Fruit fly (Drosophila melanogaster) whole organism, embryonic: ENCODE measurements around the gene CG46397.

Experiments used
- CG11247 ChIP-seq: fragments of 200-800 bp; sonication (Bioruptor generic); IDR thresholded peaks from 2 replicates; pipeline ENCODE4 v1.3.6; 2022; ENCODE audit warnings: missing biosample characterization, missing genetic modification characterization
- CG11456 ChIP-seq: fragments of 200-800 bp; sonication (Bioruptor generic); IDR thresholded peaks from 3 replicates; pipeline ENCODE4 v1.3.6; 2022; ENCODE audit warnings: missing biosample characterization, missing genetic modification characterization
- CG12104 ChIP-seq: fragments of 200-800 bp; sonication (Bioruptor generic); optimal IDR thresholded peaks from 3 replicates; lab custom pipeline; 2016; ENCODE audit warnings: missing biosample characterization, missing genetic modification characterization
- CG14860 ChIP-seq: fragments of 200-800 bp; sonication (Bioruptor generic); IDR thresholded peaks from 3 replicates; pipeline ENCODE4 v1.3.6; 2022; ENCODE audit warnings: missing biosample characterization, missing genetic modification characterization; ENCODE audit not compliant: partially characterized antibody
- CG1529 ChIP-seq: fragments of 200-800 bp; sonication (Bioruptor generic); optimal IDR thresholded peaks from 3 replicates; lab custom pipeline; 2018; ENCODE audit warnings: missing biosample characterization, missing genetic modification characterization
- CG15514 ChIP-seq: fragments of 200-800 bp; sonication (Bioruptor generic); optimal IDR thresholded peaks from 3 replicates; lab custom pipeline; 2017; ENCODE audit warnings: missing biosample characterization, missing genetic modification characterization, mild to moderate bottlenecking, moderate library complexity, missing genetic modification reagents
- CG17328 ChIP-seq: fragments of 200-800 bp; sonication (Bioruptor generic); IDR thresholded peaks from 2 replicates; pipeline ENCODE4 v1.3.6; 2022; ENCODE audit warnings: missing biosample characterization, missing genetic modification characterization
- CG17361 ChIP-seq: fragments of 200-800 bp; sonication (Bioruptor generic); IDR thresholded peaks from 3 replicates; pipeline ENCODE4 v1.3.6; 2022; ENCODE audit warnings: missing biosample characterization, missing genetic modification characterization
- CG17829 ChIP-seq: fragments of 200-800 bp; optimal IDR thresholded peaks from 2 replicates; lab custom pipeline; 2019; ENCODE audit warnings: missing biosample characterization, mild to moderate bottlenecking, missing genetic modification characterization, moderate library complexity
- CG2712 ChIP-seq: fragments of 200-800 bp; optimal IDR thresholded peaks from 3 replicates; lab custom pipeline; 2019; ENCODE audit warnings: missing biosample characterization, mild to moderate bottlenecking, missing genetic modification characterization, moderate library complexity
- CG30020 ChIP-seq: fragments of 200-800 bp; optimal IDR thresholded peaks from 2 replicates; lab custom pipeline; 2019; ENCODE audit warnings: missing biosample characterization, mild to moderate bottlenecking, missing genetic modification characterization, moderate library complexity
- CG3281 ChIP-seq: fragments of 200-800 bp; sonication (Bioruptor generic); optimal IDR thresholded peaks from 3 replicates; lab custom pipeline; 2017; ENCODE audit warnings: missing biosample characterization, mild to moderate bottlenecking, missing genetic modification characterization
- CG6175 ChIP-seq: fragments of 200-800 bp; sonication (Bioruptor generic); IDR thresholded peaks from 3 replicates; pipeline ENCODE4 v1.3.6; 2022; ENCODE audit warnings: missing biosample characterization, missing genetic modification characterization
- CG6254 ChIP-seq: fragments of 200-800 bp; sonication (Bioruptor generic); optimal IDR thresholded peaks from 3 replicates; lab custom pipeline; 2017; ENCODE audit warnings: mild to moderate bottlenecking, missing biosample characterization, missing genetic modification reagents, missing genetic modification characterization
- D19B ChIP-seq: fragments of 200-800 bp; sonication (Bioruptor generic); optimal IDR thresholded peaks from 2 replicates; lab custom pipeline; 2017; ENCODE audit warnings: missing biosample characterization, mild to moderate bottlenecking, missing genetic modification characterization
- E2f1 ChIP-seq: fragments of 200-800 bp; sonication (Bioruptor generic); IDR thresholded peaks from 2 replicates; pipeline ENCODE4 v1.3.6; 2022; ENCODE audit warnings: missing biosample characterization, missing genetic modification characterization
- ERR ChIP-seq: fragments of 200-800 bp; sonication (Bioruptor generic); optimal IDR thresholded peaks from 2 replicates; lab custom pipeline; 2016; ENCODE audit warnings: missing biosample characterization, missing genetic modification characterization
- HmgZ ChIP-seq: fragments of 200-800 bp; sonication (Bioruptor generic); optimal IDR thresholded peaks from 2 replicates; lab custom pipeline; 2018; ENCODE audit warnings: missing biosample characterization, mild to moderate bottlenecking, missing genetic modification characterization
- MBD-R2 ChIP-seq: fragments of 200-800 bp; sonication (Bioruptor generic); IDR thresholded peaks from 2 replicates; pipeline ENCODE4 v1.3.6; 2022; ENCODE audit warnings: missing biosample characterization, missing genetic modification characterization
- Max ChIP-seq: fragments of 200-800 bp; sonication (Bioruptor generic); optimal IDR thresholded peaks from 2 replicates; lab custom pipeline; 2016; ENCODE audit warnings: missing biosample characterization, mild to moderate bottlenecking, missing genetic modification characterization
- Med ChIP-seq: fragments of 200-800 bp; sonication (Bioruptor generic); peaks from one replicate; lab custom pipeline; 2016; ENCODE audit warnings: missing biosample characterization, missing genetic modification characterization, mild to moderate bottlenecking, inconsistent platforms, moderate library complexity
- Myb ChIP-seq: fragments of 200-800 bp; sonication (Bioruptor generic); optimal IDR thresholded peaks from 2 replicates; lab custom pipeline; 2016; ENCODE audit warnings: missing biosample characterization, missing genetic modification characterization
- NFAT ChIP-seq: fragments of 200-800 bp; sonication (Bioruptor generic); IDR thresholded peaks from 2 replicates; pipeline ENCODE4 v1.3.6; 2022; ENCODE audit warnings: missing biosample characterization, missing genetic modification characterization
- Opbp ChIP-seq: fragments of 200-800 bp; sonication (Bioruptor generic); IDR thresholded peaks from 3 replicates; pipeline ENCODE4 v1.3.6; 2022; ENCODE audit warnings: missing biosample characterization, missing genetic modification characterization; ENCODE audit not compliant: partially characterized antibody
- Optix ChIP-seq: fragments of 200-800 bp; sonication (Bioruptor generic); IDR thresholded peaks from 3 replicates; pipeline ENCODE4 v1.3.6; 2022; ENCODE audit warnings: missing biosample characterization, missing genetic modification characterization
- Ptx1 ChIP-seq: fragments of 200-800 bp; sonication (Bioruptor generic); IDR thresholded peaks from 2 replicates; pipeline ENCODE4 v1.3.6; 2022; ENCODE audit warnings: missing biosample characterization, missing genetic modification characterization
- Sox100B ChIP-seq: fragments of 200-800 bp; sonication (Bioruptor generic); optimal IDR thresholded peaks from 3 replicates; lab custom pipeline; 2018; ENCODE audit warnings: missing biosample characterization, mild to moderate bottlenecking, missing genetic modification characterization
- ato ChIP-seq: fragments of 200-800 bp; sonication (Bioruptor generic); IDR thresholded peaks from 2 replicates; pipeline ENCODE4 v1.3.6; 2022; ENCODE audit warnings: missing biosample characterization, missing genetic modification characterization; ENCODE audit not compliant: partially characterized antibody
- bab2 ChIP-seq: fragments of 200-800 bp; sonication (Bioruptor generic); optimal IDR thresholded peaks from 2 replicates; lab custom pipeline; 2016; ENCODE audit warnings: missing biosample characterization, missing genetic modification characterization
- cad ChIP-seq: fragments of >200 bp; optimal IDR thresholded peaks from 2 replicates; lab custom pipeline; 2017; ENCODE audit warnings: missing biosample characterization, missing genetic modification characterization
- chinmo ChIP-seq: fragments of 200-800 bp; sonication (Bioruptor generic); IDR thresholded peaks from 4 replicates; pipeline ENCODE4 v1.3.6; 2022; ENCODE audit warnings: missing biosample characterization, missing genetic modification characterization; ENCODE audit not compliant: partially characterized antibody
- danr ChIP-seq: fragments of 200-800 bp; sonication (Bioruptor generic); IDR thresholded peaks from 2 replicates; pipeline ENCODE4 v1.3.6; 2022; ENCODE audit warnings: missing biosample characterization, missing genetic modification characterization
- ewg ChIP-seq: fragments of 200-800 bp; sonication (Bioruptor generic); optimal IDR thresholded peaks from 3 replicates; lab custom pipeline; 2017; ENCODE audit warnings: mild to moderate bottlenecking, missing biosample characterization, missing genetic modification reagents, missing genetic modification characterization
- eyg ChIP-seq: fragments of 200-800 bp; sonication (Bioruptor generic); optimal IDR thresholded peaks from 3 replicates; lab custom pipeline; 2016; ENCODE audit warnings: missing biosample characterization, missing genetic modification characterization
- gcm ChIP-seq: fragments of 200-800 bp; sonication (Bioruptor generic); optimal IDR thresholded peaks from 2 replicates; lab custom pipeline; 2019; ENCODE audit warnings: missing biosample characterization, mild to moderate bottlenecking, missing genetic modification characterization, moderate library complexity
- gfzf ChIP-seq: fragments of 200-800 bp; sonication (Bioruptor generic); optimal IDR thresholded peaks from 2 replicates; lab custom pipeline; 2016; ENCODE audit warnings: missing biosample characterization, mild to moderate bottlenecking, missing genetic modification characterization, moderate library complexity
- jumu ChIP-seq: fragments of 200-800 bp; sonication (Bioruptor generic); optimal IDR thresholded peaks from 3 replicates; lab custom pipeline; 2016; ENCODE audit warnings: missing biosample characterization, missing genetic modification characterization
- nmo ChIP-seq: fragments of 200-800 bp; sonication (Bioruptor generic); optimal IDR thresholded peaks from 2 replicates; lab custom pipeline; 2018; ENCODE audit warnings: missing biosample characterization, mild to moderate bottlenecking, missing genetic modification characterization, moderate library complexity
- nom ChIP-seq: fragments of 200-800 bp; sonication (Bioruptor generic); optimal IDR thresholded peaks from 2 replicates; lab custom pipeline; 2017; ENCODE audit warnings: missing biosample characterization, missing genetic modification characterization, mild to moderate bottlenecking, moderate library complexity, missing genetic modification reagents
- odd ChIP-seq: fragments of 200-800 bp; sonication (Bioruptor generic); optimal IDR thresholded peaks from 2 replicates; lab custom pipeline; 2017; ENCODE audit warnings: missing biosample characterization, mild to moderate bottlenecking, missing genetic modification characterization
- org-1 ChIP-seq: fragments of 200-800 bp; sonication (Bioruptor generic); optimal IDR thresholded peaks from 2 replicates; lab custom pipeline; 2017; ENCODE audit warnings: missing biosample characterization, missing genetic modification characterization
- otp ChIP-seq: fragments of 200-800 bp; sonication (Bioruptor generic); IDR thresholded peaks from 3 replicates; pipeline ENCODE4, ENCODE4 v1.3.6; 2022; ENCODE audit warnings: missing biosample characterization, missing genetic modification characterization
- pfk ChIP-seq: fragments of 200-800 bp; sonication (Bioruptor generic); optimal IDR thresholded peaks from 2 replicates; lab custom pipeline; 2018; ENCODE audit warnings: missing biosample characterization, mild to moderate bottlenecking, missing genetic modification characterization, moderate library complexity
- seq ChIP-seq: fragments of 200-800 bp; sonication (Bioruptor generic); IDR thresholded peaks from 2 replicates; pipeline ENCODE4 v1.3.6; 2022; ENCODE audit warnings: missing biosample characterization, missing genetic modification characterization
- sima ChIP-seq: fragments of 200-800 bp; sonication (Bioruptor generic); optimal IDR thresholded peaks from 2 replicates; lab custom pipeline; 2016; ENCODE audit warnings: missing biosample characterization, missing genetic modification characterization
- sqz ChIP-seq: fragments of 200-800 bp; sonication (Bioruptor generic); optimal IDR thresholded peaks from 3 replicates; lab custom pipeline; 2018; ENCODE audit warnings: missing biosample characterization, mild to moderate bottlenecking, missing genetic modification characterization
- sug ChIP-seq: fragments of 200-800 bp; optimal IDR thresholded peaks from 2 replicates; lab custom pipeline; 2019; ENCODE audit warnings: missing biosample characterization, mild to moderate bottlenecking, missing genetic modification characterization, moderate library complexity
- vvl ChIP-seq: fragments of 200-800 bp; sonication (Bioruptor generic); IDR thresholded peaks from 2 replicates; pipeline ENCODE4 v1.3.6; 2022; ENCODE audit warnings: missing biosample characterization, missing genetic modification characterization
- wdn ChIP-seq: fragments of 200-800 bp; sonication (Bioruptor generic); IDR thresholded peaks from 2 replicates; pipeline ENCODE4 v1.3.6; 2022; ENCODE audit warnings: missing biosample characterization, missing genetic modification characterization
- zf30C ChIP-seq: fragments of 200-800 bp; sonication (Bioruptor generic); optimal IDR thresholded peaks from 3 replicates; lab custom pipeline; 2018; ENCODE audit warnings: missing biosample characterization, mild to moderate bottlenecking, missing genetic modification characterization

Gene CG46397

DNA sequence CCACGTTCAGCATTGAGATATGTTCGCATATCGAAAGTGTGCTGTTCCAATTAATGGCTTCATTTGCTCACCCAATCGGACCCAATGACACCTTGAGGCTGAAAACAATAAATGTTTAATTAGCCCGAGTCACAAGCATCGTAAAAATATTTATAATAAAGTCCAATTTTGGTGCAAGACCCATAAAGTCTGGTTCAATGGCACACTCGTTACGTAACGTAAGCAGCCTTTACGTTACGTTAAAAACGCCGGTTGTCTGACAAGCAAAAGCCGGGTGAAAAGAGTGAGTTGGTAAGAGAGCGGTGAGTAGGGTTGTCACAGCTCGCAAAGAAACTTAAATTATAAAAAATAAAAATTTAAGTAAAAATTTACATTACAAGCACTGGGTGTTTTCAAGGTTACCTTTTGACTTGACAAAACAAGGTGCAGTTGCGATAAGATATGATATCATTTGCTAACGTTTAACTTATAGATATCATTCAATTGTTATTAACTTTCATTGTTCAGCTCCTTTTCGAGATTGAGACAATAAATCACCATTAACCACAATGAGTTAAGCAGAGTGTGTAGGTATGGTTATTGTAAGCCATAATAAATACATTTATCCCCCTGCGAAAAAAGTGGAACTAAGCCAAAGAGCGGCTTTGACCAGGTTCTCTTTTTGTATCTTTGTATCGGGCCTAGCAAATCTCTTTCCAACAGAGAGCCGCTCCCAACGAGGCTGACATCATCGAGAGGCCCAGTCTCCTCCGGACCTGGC is 48.9 kb upstream of the CG46397 start (continued):
- TF ChIP-seq Max (GFP tag; lab: Kevin White, UChicago) (peak; percentile 5), E2f1 (GFP tag; lab: Robert Waterston, UW) (no peak), CG1529 (no peak), CG14860 (GFP tag; lab: Robert Waterston, UW) (no peak), gfzf (GFP tag; lab: Kevin White, UChicago) (no peak), chinmo (GFP tag; lab: Robert Waterston, UW) (no peak), jumu (GFP tag; lab: Kevin White, UChicago) (no peak), CG17328 (no peak), bab2 (GFP tag; lab: Kevin White, UChicago) (no peak), eyg (GFP tag; lab: Kevin White, UChicago) (no peak), Med (GFP tag; lab: Kevin White, UChicago) (peak; percentile 25), wdn (GFP tag; lab: Robert Waterston, UW) (no peak), NFAT (GFP tag; lab: Robert Waterston, UW) (0 out of 2 replicates have a peak, but pooled peaks have one; percentile 4), CG17361 (GFP tag; lab: Robert Waterston, UW) (peak; percentile 68), CG11247 (GFP tag; lab: Robert Waterston, UW) (no peak), org-1 (GFP tag; lab: Kevin White, UChicago) (no peak), ato (GFP tag; lab: Robert Waterston, UW) (no peak), sima (GFP tag; lab: Kevin White, UChicago) (no peak), CG15514 (GFP tag; lab: Kevin White, UChicago) (peak; percentile 16), Opbp (no peak), CG17829 (tag; lab: Kevin White, UChicago) (peak; percentile 47), danr (GFP tag; lab: Robert Waterston, UW) (no peak), CG3281 (GFP tag; lab: Kevin White, UChicago) (peak; percentile 74), sqz (GFP tag; lab: Kevin White, UChicago) (peak; percentile 25), CG11456 (GFP tag; lab: Robert Waterston, UW) (no peak), Sox100B (GFP tag; lab: Kevin White, UChicago) (peak; percentile 49), CG6175 (GFP tag; lab: Robert Waterston, UW) (no peak), Ptx1 (GFP tag; lab: Robert Waterston, UW) (peak; percentile 33; the same call in 1 of the 2 replicates), Myb (GFP tag; lab: Kevin White, UChicago) (no peak), CG2712 (tag; lab: Kevin White, UChicago) (peak; percentile 68), MBD-R2 (GFP tag; lab: Robert Waterston, UW) (no peak), zf30C (GFP tag; lab: Kevin White, UChicago) (no peak), D19B (peak; percentile 25), HmgZ (tag; lab: Kevin White, UChicago) (no peak), nom (GFP tag; lab: Kevin White, UChicago) (peak; percentile 54), CG6254 (GFP tag; lab: Kevin White, UChicago) (peak; percentile 27), Optix (GFP tag; lab: Robert Waterston, UW) (no peak), seq (GFP tag; lab: Robert Waterston, UW) (0 out of 2 replicates have a peak, but pooled peaks have one; percentile 20), ERR (GFP tag; lab: Kevin White, UChicago) (no peak), CG30020 (tag; lab: Kevin White, UChicago) (no peak), pfk (GFP tag; lab: Kevin White, UChicago) (no peak), gcm (GFP tag; lab: Kevin White, UChicago) (peak; percentile 19), CG12104 (GFP tag; lab: Kevin White, UChicago) (peak; percentile 39), nmo (peak; percentile 53), vvl (GFP tag; lab: Robert Waterston, UW) (peak; percentile 6), otp (GFP tag; lab: Robert Waterston, UW) (no peak), sug (tag; lab: Kevin White, UChicago) (peak; percentile 42), ewg (GFP tag; lab: Kevin White, UChicago) (no peak), cad (GFP tag; lab: Kevin White, UChicago) (no peak), odd (GFP tag; lab: Kevin White, UChicago) (peak; percentile 43)
